Comparison of ENCODE assay signal across 3 fruit fly cellular contexts in genomic region chr2L:7301497-7301896, dm6.
TF ChIP-seq lines count a peak whose summit lies in the region.

No protein-coding gene starts in this region.

- TF ChIP-seq CTCF in whole organism, embryonic (GFP tag; optimal IDR thresholded peaks at IDR 0.05; lab: Kevin White, UChicago): no peak

TF ChIP-seq in whole organism, embryonic, 481 proteins besides CTCF, POLR2A, EP300 and RAD21 (continues in another document):
- TF ChIP-seq ci (GFP tag; IDR thresholded peaks at IDR 0.05; lab: Robert Waterston, UW) (0 out of 3 replicates have a peak, but pooled peaks have one; percentile 46), Opbp (GFP tag; IDR thresholded peaks at IDR 0.05; lab: Robert Waterston, UW; ENCODE audit: partially characterized antibody) (no peak), CG12769 (tag; optimal IDR thresholded peaks at IDR 0.05; lab: Kevin White, UChicago) (peak; percentile 10), CG7556 (GFP tag; optimal IDR thresholded peaks at IDR 0.05; lab: Kevin White, UChicago) (no peak), Drgx (GFP tag; IDR thresholded peaks at IDR 0.05; lab: Robert Waterston, UW) (no peak), Jarid2 (GFP tag; optimal IDR thresholded peaks at IDR 0.05; lab: Kevin White, UChicago) (no peak), cg (GFP tag; optimal IDR thresholded peaks at IDR 0.05; lab: Kevin White, UChicago) (no peak), slou (GFP tag; optimal IDR thresholded peaks at IDR 0.05; lab: Kevin White, UChicago) (no peak), CG10274 (GFP tag; optimal IDR thresholded peaks at IDR 0.05; lab: Kevin White, UChicago) (no peak), grau (tag; optimal IDR thresholded peaks at IDR 0.05; lab: Kevin White, UChicago) (no peak), CG17359 (tag; optimal IDR thresholded peaks at IDR 0.05; lab: Kevin White, UChicago) (peak; percentile 15), croc (GFP tag; conservative IDR thresholded peaks at IDR 0.05; lab: Robert Waterston, UW) (no peak), CG12391 (tag; optimal IDR thresholded peaks at IDR 0.05; lab: Kevin White, UChicago) (no peak), lab (GFP tag; optimal IDR thresholded peaks at IDR 0.05; lab: Kevin White, UChicago) (peak; percentile 18), Tbp (GFP tag; optimal IDR thresholded peaks at IDR 0.05; lab: Kevin White, UChicago) (no peak), phol (tag; optimal IDR thresholded peaks at IDR 0.05; lab: Kevin White, UChicago) (no peak), sob (GFP tag; IDR thresholded peaks at IDR 0.05; lab: Robert Waterston, UW) (0 out of 2 replicates have a peak, but pooled peaks have one; percentile 21), slbo (GFP tag; IDR thresholded peaks at IDR 0.05; lab: Robert Waterston, UW) (0 out of 2 replicates have a peak, but pooled peaks have one; percentile 6), Blimp-1 (GFP tag; optimal IDR thresholded peaks at IDR 0.05; lab: Kevin White, UChicago) (no peak), Nf-YC (tag; optimal IDR thresholded peaks at IDR 0.05; lab: Kevin White, UChicago) (peak; percentile 5), CG11695 (GFP tag; IDR thresholded peaks at IDR 0.05; lab: Robert Waterston, UW) (no peak), CG3163 (GFP tag; optimal IDR thresholded peaks at IDR 0.05; lab: Kevin White, UChicago) (no peak), Scr (GFP tag; IDR thresholded peaks at IDR 0.05; lab: Robert Waterston, UW; ENCODE audit: partially characterized antibody) (no peak), Six4 (GFP tag; optimal IDR thresholded peaks at IDR 0.05; lab: Kevin White, UChicago) (no peak), oc (tag; optimal IDR thresholded peaks at IDR 0.05; lab: Kevin White, UChicago) (peak; percentile 9), CG10366 (GFP tag; IDR thresholded peaks at IDR 0.05; lab: Robert Waterston, UW) (no peak), Atf6 (GFP tag; IDR thresholded peaks at IDR 0.05; lab: Robert Waterston, UW) (no peak), Taf1 (GFP tag; IDR thresholded peaks at IDR 0.05; lab: Robert Waterston, UW) (no peak), Kr (GFP tag; optimal IDR thresholded peaks at IDR 0.05; lab: Kevin White, UChicago) (no peak), CG4404 (GFP tag; IDR thresholded peaks at IDR 0.05; lab: Robert Waterston, UW) (no peak), CG10147 (GFP tag; optimal IDR thresholded peaks at IDR 0.05; lab: Kevin White, UChicago) (no peak)

TF ChIP-seq in whole organism, prepupa, 60 proteins besides CTCF, POLR2A, EP300 and RAD21:
- peak; percentile 10 for TF ChIP-seq Eip78C (GFP tag; lab: Kevin White, UChicago)
- peak; percentile 2 for TF ChIP-seq CG6276 (GFP tag; optimal IDR thresholded peaks at IDR 0.05; lab: Kevin White, UChicago)
- TF ChIP-seq fkh (GFP tag; optimal IDR thresholded peaks at IDR 0.05; lab: Kevin White, UChicago): peak; percentile 57
- TF ChIP-seq CG8119 (GFP tag; IDR thresholded peaks at IDR 0.05; lab: Robert Waterston, UW): no peak
- TF ChIP-seq eg (GFP tag; IDR thresholded peaks at IDR 0.05; lab: Robert Waterston, UW): 0 out of 3 replicates have a peak, but pooled peaks have one; percentile 14

TF ChIP-seq in whole organism, pupa, 21 proteins besides CTCF, POLR2A, EP300 and RAD21:
- TF ChIP-seq CG13204 (GFP tag; optimal IDR thresholded peaks at IDR 0.05; lab: Kevin White, UChicago) (no peak), CG4496 (GFP tag; IDR thresholded peaks at IDR 0.05; lab: Robert Waterston, UW) (0 out of 3 replicates have a peak, but pooled peaks have one; percentile 14), CG10348 (GFP tag; IDR thresholded peaks at IDR 0.05; lab: Robert Waterston, UW) (0 out of 2 replicates have a peak, but pooled peaks have one; percentile 30)
